Worm (Caenorhabditis elegans): Measurements from ENCODE around the gene Y51B9A.14.

- TF ChIP-seq tra-4 (tag; optimal IDR thresholded peaks at IDR 0.05), result no peak
- no peak for TF ChIP-seq ama-1 (optimal IDR thresholded peaks at IDR 0.05)
- no peak for TF ChIP-seq ceh-13 (GFP tag; optimal IDR thresholded peaks at IDR 0.05)
- no peak for TF ChIP-seq aly-1 (tag; optimal IDR thresholded peaks at IDR 0.05)
These were observed 41.8 kb upstream of the Y51B9A.14 start, which contains the start of gene chil-17 for ce11 chrII:9440060-9440459.
